Worm (Caenorhabditis elegans): Measurements from ENCODE around the gene ttr-46.

The ttr-46 gene

DNA sequence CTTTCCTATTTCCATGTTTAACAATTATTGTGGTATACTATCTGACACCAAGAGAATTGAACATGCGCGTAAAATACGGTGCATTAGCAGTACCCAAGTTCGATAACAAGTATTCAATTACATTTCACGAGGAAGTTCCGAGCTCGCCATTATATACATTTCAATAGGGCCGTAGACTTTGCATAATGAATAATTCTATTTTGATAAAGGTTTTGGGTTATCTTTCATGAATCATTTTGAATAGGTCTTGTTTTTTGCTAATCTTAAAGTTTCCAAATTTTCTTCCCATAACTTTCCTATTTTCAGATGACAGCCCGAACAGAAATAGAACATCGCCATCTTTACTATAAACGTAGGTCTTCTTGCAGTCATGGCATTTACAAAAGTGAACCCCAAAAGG, 24.8 kb upstream of the ttr-46 start, which contains the start of gene C50H2.13:
Gene C50H2.13 (plus strand): TSS at position 301 of the 400 bp plus-strand sequence.
- no peak for TF ChIP-seq tbx-2 (tag; optimal IDR thresholded peaks at IDR 0.05)
- no peak for TF ChIP-seq elt-1 (tag; optimal IDR thresholded peaks at IDR 0.05)
- TF ChIP-seq skn-1 (tag; optimal IDR thresholded peaks at IDR 0.05), result no peak
- no peak for TF ChIP-seq nhr-11 (tag; optimal IDR thresholded peaks at IDR 0.05)
- no peak for TF ChIP-seq lin-39 (tag; optimal IDR thresholded peaks at IDR 0.05)
- no peak for TF ChIP-seq ztf-4 (tag; optimal IDR thresholded peaks at IDR 0.05)
- no peak for TF ChIP-seq nhr-77 (tag; optimal IDR thresholded peaks at IDR 0.05)
- TF ChIP-seq ceh-82 (tag; optimal IDR thresholded peaks at IDR 0.05), result no peak
- TF ChIP-seq nhr-43 (tag; optimal IDR thresholded peaks at IDR 0.05; ENCODE audit: poor library complexity, severe bottlenecking), result no peak
- TF ChIP-seq nfya-1 (tag; optimal IDR thresholded peaks at IDR 0.05; ENCODE audit: insufficient read depth), result no peak
- no peak for TF ChIP-seq nhr-67 (tag; optimal IDR thresholded peaks at IDR 0.05)

ce11 chrV:9927381-9927780, 23.7 kb upstream of the ttr-46 start:
- TF ChIP-seq ztf-4 (tag; optimal IDR thresholded peaks at IDR 0.05), result no peak

ce11 chrV:9927954-9928353, 23.1 kb upstream of the ttr-46 start:
- peak; percentile 36 for TF ChIP-seq pha-4 (tag; optimal IDR thresholded peaks at IDR 0.05)
- no peak for TF ChIP-seq ztf-11 (tag; optimal IDR thresholded peaks at IDR 0.05)
- TF ChIP-seq sea-2 (GFP tag; optimal IDR thresholded peaks at IDR 0.05), result no peak
- TF ChIP-seq nfya-1 (tag; optimal IDR thresholded peaks at IDR 0.05; ENCODE audit: insufficient read depth), result no peak
- no peak for TF ChIP-seq nhr-76 (tag; optimal IDR thresholded peaks at IDR 0.05)
- peak; percentile 87 for TF ChIP-seq elt-2 (tag; optimal IDR thresholded peaks at IDR 0.05)
- peak; percentile 16 for TF ChIP-seq jun-1 (tag; optimal IDR thresholded peaks at IDR 0.05)
- TF ChIP-seq pqm-1 (tag; optimal IDR thresholded peaks at IDR 0.05), result peak; percentile 63
- TF ChIP-seq ama-1 (optimal IDR thresholded peaks at IDR 0.05), result no peak

- TF ChIP-seq ceh-9 (tag; optimal IDR thresholded peaks at IDR 0.05), result no peak
- TF ChIP-seq unc-39 (tag; optimal IDR thresholded peaks at IDR 0.05), result no peak
- no peak for TF ChIP-seq tbx-2 (tag; optimal IDR thresholded peaks at IDR 0.05)
- TF ChIP-seq aly-2 (tag; optimal IDR thresholded peaks at IDR 0.05), result no peak
- TF ChIP-seq ceh-28 (tag; optimal IDR thresholded peaks at IDR 0.05), result no peak
- no peak for TF ChIP-seq nhr-237 (tag; optimal IDR thresholded peaks at IDR 0.05)
- no peak for TF ChIP-seq eor-1 (tag; optimal IDR thresholded peaks at IDR 0.05)
- TF ChIP-seq ztf-4 (tag; optimal IDR thresholded peaks at IDR 0.05), result no peak
- TF ChIP-seq egl-27 (tag; optimal IDR thresholded peaks at IDR 0.05), result no peak
- TF ChIP-seq ztf-11 (tag; optimal IDR thresholded peaks at IDR 0.05), result no peak
- TF ChIP-seq skn-1 (tag; optimal IDR thresholded peaks at IDR 0.05), result no peak
- TF ChIP-seq nhr-77 (tag; optimal IDR thresholded peaks at IDR 0.05), result no peak
- no peak for TF ChIP-seq hmg-11 (tag; optimal IDR thresholded peaks at IDR 0.05)
- TF ChIP-seq ceh-82 (tag; optimal IDR thresholded peaks at IDR 0.05), result no peak
- no peak for TF ChIP-seq nhr-43 (tag; optimal IDR thresholded peaks at IDR 0.05; ENCODE audit: poor library complexity, severe bottlenecking)
- TF ChIP-seq lsy-12 (tag; optimal IDR thresholded peaks at IDR 0.05), result no peak
- no peak for TF ChIP-seq mml-1 (tag; optimal IDR thresholded peaks at IDR 0.05)
- no peak for TF ChIP-seq nhr-11 (tag; optimal IDR thresholded peaks at IDR 0.05)
- no peak for TF ChIP-seq ama-1 (optimal IDR thresholded peaks at IDR 0.05)
- TF ChIP-seq nhr-23 (tag; optimal IDR thresholded peaks at IDR 0.05), result no peak
- peak; percentile 51 for TF ChIP-seq pha-4 (tag; optimal IDR thresholded peaks at IDR 0.05)
- peak; percentile 78 for TF ChIP-seq nfya-1 (tag; optimal IDR thresholded peaks at IDR 0.05; ENCODE audit: insufficient read depth)
- peak; percentile 1 for TF ChIP-seq lin-39 (tag; optimal IDR thresholded peaks at IDR 0.05)
- no peak for TF ChIP-seq fkh-10 (GFP tag; optimal IDR thresholded peaks at IDR 0.05)
- TF ChIP-seq fos-1 (tag; optimal IDR thresholded peaks at IDR 0.05), result no peak
- no peak for TF ChIP-seq jun-1 (tag; optimal IDR thresholded peaks at IDR 0.05)
- TF ChIP-seq nhr-67 (tag; optimal IDR thresholded peaks at IDR 0.05), result no peak
- no peak for TF ChIP-seq elt-1 (tag; optimal IDR thresholded peaks at IDR 0.05)
- TF ChIP-seq nhr-12 (tag; optimal IDR thresholded peaks at IDR 0.05), result no peak
- TF ChIP-seq zag-1 (tag; optimal IDR thresholded peaks at IDR 0.05), result no peak
- no peak for TF ChIP-seq nhr-25 (tag; optimal IDR thresholded peaks at IDR 0.05)
- peak; percentile 92 for TF ChIP-seq R02D3.7 (tag; optimal IDR thresholded peaks at IDR 0.05)
- no peak for TF ChIP-seq elt-3 (tag; optimal IDR thresholded peaks at IDR 0.05)
- TF ChIP-seq nhr-76 (tag; optimal IDR thresholded peaks at IDR 0.05), result no peak
- no peak for TF ChIP-seq snpc-4 (tag; optimal IDR thresholded peaks at IDR 0.05)
- TF ChIP-seq mdl-1 (tag; optimal IDR thresholded peaks at IDR 0.05), result no peak
- TF ChIP-seq pqm-1 (tag; optimal IDR thresholded peaks at IDR 0.05), result no peak
- no peak for TF ChIP-seq ceh-16 (tag; optimal IDR thresholded peaks at IDR 0.05)
- no peak for TF ChIP-seq ZK546.5 (tag; optimal IDR thresholded peaks at IDR 0.05)
- no peak for TF ChIP-seq sea-2 (GFP tag; optimal IDR thresholded peaks at IDR 0.05)
- no peak for TF ChIP-seq egl-5 (tag; optimal IDR thresholded peaks at IDR 0.05)
- no peak for TF ChIP-seq fkh-2 (tag; optimal IDR thresholded peaks at IDR 0.05)
- TF ChIP-seq unc-62 (GFP tag; optimal IDR thresholded peaks at IDR 0.05), result no peak
- no peak for TF ChIP-seq nhr-28 (tag; optimal IDR thresholded peaks at IDR 0.05)
- TF ChIP-seq daf-12 (tag; optimal IDR thresholded peaks at IDR 0.05), result no peak
Observed at ce11 chrV:9930612-9931065, 20.4 kb upstream of the ttr-46 start, which contains the start of the genes rmh-2 and suds-3. Gene rmh-2, minus strand, starts transcription at chrV:9930775. Gene suds-3, plus strand, starts transcription at chrV:9931015.

Data from whole organism, L3 larva.